Fruit fly (Drosophila melanogaster): ENCODE data around the gene Roc1b.

The Roc1b gene

DNA sequence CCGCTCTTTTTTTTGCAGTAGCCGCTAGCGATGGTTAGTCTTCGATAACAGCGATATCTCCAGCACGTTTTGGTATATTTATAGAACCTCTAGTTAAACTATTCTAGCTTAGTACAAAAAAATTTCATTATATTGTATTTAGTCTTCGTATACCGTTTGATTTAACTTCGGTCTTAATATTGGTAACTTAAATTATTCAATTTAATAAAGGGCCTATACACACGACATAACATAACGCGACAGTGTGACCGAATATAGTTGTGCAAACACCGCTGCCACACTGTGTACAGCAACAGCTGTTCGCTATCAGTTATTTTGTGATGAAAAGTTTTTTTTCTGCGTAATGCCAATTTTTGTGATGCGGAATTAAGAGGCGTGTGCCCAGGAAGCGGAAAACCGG is 3.4 kb downstream of the Roc1b start, which contains the start of the genes Cdc5 and CG1233:
Gene Cdc5, minus strand, starts transcription at position 183 of the 400 bp plus-strand sequence.
Gene CG1233, plus strand, starts transcription at position 272 of the 400 bp plus-strand sequence.
- peak; percentile 68 for TF ChIP-seq Mnt (GFP tag; optimal IDR thresholded peaks at IDR 0.05)
- no peak for TF ChIP-seq Clk (GFP tag; optimal IDR thresholded peaks at IDR 0.05)
- TF ChIP-seq ovo (GFP tag; optimal IDR thresholded peaks at IDR 0.05), result no peak
- no peak for TF ChIP-seq pad (GFP tag; optimal IDR thresholded peaks at IDR 0.05)
- no peak for TF ChIP-seq toe (GFP tag; optimal IDR thresholded peaks at IDR 0.05)
- TF ChIP-seq tj (GFP tag; optimal IDR thresholded peaks at IDR 0.05), result peak; percentile 29
- no peak for TF ChIP-seq Crg-1 (GFP tag; optimal IDR thresholded peaks at IDR 0.05)
- TF ChIP-seq kay (GFP tag; ENCODE audit: borderline replicate concordance), result no peak
- TF ChIP-seq bab1 (GFP tag; optimal IDR thresholded peaks at IDR 0.05), result peak; percentile 89
- TF ChIP-seq CG7101 (tag; optimal IDR thresholded peaks at IDR 0.05), result peak; percentile 3
- TF ChIP-seq cnc (optimal IDR thresholded peaks at IDR 0.05), result no peak
- TF ChIP-seq CG14711 (tag; optimal IDR thresholded peaks at IDR 0.05), result peak; percentile 33
- peak; percentile 24 for TF ChIP-seq CG11617 (GFP tag; optimal IDR thresholded peaks at IDR 0.05)
- no peak for TF ChIP-seq CG7045 (GFP tag; optimal IDR thresholded peaks at IDR 0.05)
- no peak for TF ChIP-seq CG33017 (tag; optimal IDR thresholded peaks at IDR 0.05)
- TF ChIP-seq CG12768 (GFP tag; optimal IDR thresholded peaks at IDR 0.05), result no peak
- TF ChIP-seq CG1620 (GFP tag; optimal IDR thresholded peaks at IDR 0.05), result peak; percentile 12
- no peak for TF ChIP-seq CG5204 (GFP tag; optimal IDR thresholded peaks at IDR 0.05)
- TF ChIP-seq Hr96 (GFP tag; optimal IDR thresholded peaks at IDR 0.05), result peak; percentile 14
- TF ChIP-seq cic (GFP tag; optimal IDR thresholded peaks at IDR 0.05), result no peak

DNA sequence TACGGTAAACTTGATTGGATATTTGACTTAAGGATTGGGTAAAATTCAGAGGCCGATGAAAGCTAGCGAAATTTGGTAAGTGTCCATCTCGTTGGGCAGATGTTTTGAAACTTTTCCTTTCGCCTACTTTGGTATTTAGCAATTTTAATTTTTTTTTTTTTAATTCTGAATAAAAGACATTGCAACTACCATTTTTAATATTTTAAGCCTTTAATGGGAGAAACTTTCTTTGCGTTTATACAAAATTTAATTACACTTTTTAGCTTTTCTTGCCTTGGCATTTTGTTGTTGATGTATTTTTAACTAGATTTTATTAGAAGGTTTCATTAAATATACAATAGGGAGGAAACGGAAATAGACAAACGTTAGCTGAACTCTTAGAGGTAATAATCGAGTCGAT is 8.6 kb downstream of the Roc1b start, which contains the start of gene CG13884:
Gene CG13884, minus strand, starts transcription at position 101 of the 400 bp plus-strand sequence.
- no peak for TF ChIP-seq CG12768 (GFP tag; optimal IDR thresholded peaks at IDR 0.05)
- TF ChIP-seq CG5204 (GFP tag; optimal IDR thresholded peaks at IDR 0.05), result no peak
- TF ChIP-seq tj (GFP tag; optimal IDR thresholded peaks at IDR 0.05), result no peak
- no peak for TF ChIP-seq cnc (optimal IDR thresholded peaks at IDR 0.05)
- TF ChIP-seq CG33017 (tag; optimal IDR thresholded peaks at IDR 0.05), result no peak
- TF ChIP-seq cic (GFP tag; optimal IDR thresholded peaks at IDR 0.05), result no peak
- no peak for TF ChIP-seq CG14711 (tag; optimal IDR thresholded peaks at IDR 0.05)
- TF ChIP-seq kay (GFP tag; ENCODE audit: borderline replicate concordance), result no peak
- TF ChIP-seq Clk (GFP tag; optimal IDR thresholded peaks at IDR 0.05), result no peak
- no peak for TF ChIP-seq Hr96 (GFP tag; optimal IDR thresholded peaks at IDR 0.05)
- no peak for TF ChIP-seq bab1 (GFP tag; optimal IDR thresholded peaks at IDR 0.05)

DNA sequence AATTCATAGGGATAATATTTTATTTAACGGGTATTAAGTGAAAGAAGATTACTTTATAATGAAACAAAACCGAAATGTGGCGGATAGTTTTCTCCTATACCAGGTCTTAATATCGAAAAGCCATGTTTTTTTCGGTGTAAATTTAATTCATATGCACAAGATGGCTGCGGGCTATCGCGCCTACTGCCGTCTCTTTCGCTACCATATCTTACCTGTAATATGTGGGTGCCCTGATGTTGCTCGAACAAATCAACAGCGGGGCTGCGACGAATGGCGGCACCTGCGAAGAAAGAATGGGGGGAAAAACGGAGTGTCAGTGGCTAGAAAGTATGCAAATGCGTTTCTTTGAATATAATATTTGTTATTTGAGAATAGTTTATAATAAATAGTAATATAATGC is 13.4 kb downstream of the Roc1b start:
- TF ChIP-seq Crg-1 (GFP tag; optimal IDR thresholded peaks at IDR 0.05) (no peak), CG14711 (tag; optimal IDR thresholded peaks at IDR 0.05) (no peak), CG11617 (GFP tag; optimal IDR thresholded peaks at IDR 0.05) (no peak)

dm6 chr3L:374582-374981 is 16.8 kb downstream of the Roc1b start:
- TF ChIP-seq CG7045 (GFP tag; optimal IDR thresholded peaks at IDR 0.05) (no peak), bab1 (GFP tag; optimal IDR thresholded peaks at IDR 0.05) (no peak), CG14711 (tag; optimal IDR thresholded peaks at IDR 0.05) (no peak), CG11617 (GFP tag; optimal IDR thresholded peaks at IDR 0.05) (no peak), Mnt (GFP tag; optimal IDR thresholded peaks at IDR 0.05) (no peak), CG33017 (tag; optimal IDR thresholded peaks at IDR 0.05) (no peak), Hr96 (GFP tag; optimal IDR thresholded peaks at IDR 0.05) (no peak), pad (GFP tag; optimal IDR thresholded peaks at IDR 0.05) (no peak), CG1620 (GFP tag; optimal IDR thresholded peaks at IDR 0.05) (no peak), CG7101 (tag; optimal IDR thresholded peaks at IDR 0.05) (no peak), cnc (optimal IDR thresholded peaks at IDR 0.05) (no peak), CG12768 (GFP tag; optimal IDR thresholded peaks at IDR 0.05) (no peak), cic (GFP tag; optimal IDR thresholded peaks at IDR 0.05) (no peak), kay (GFP tag; ENCODE audit: borderline replicate concordance) (no peak), CG5204 (GFP tag; optimal IDR thresholded peaks at IDR 0.05) (no peak)

DNA sequence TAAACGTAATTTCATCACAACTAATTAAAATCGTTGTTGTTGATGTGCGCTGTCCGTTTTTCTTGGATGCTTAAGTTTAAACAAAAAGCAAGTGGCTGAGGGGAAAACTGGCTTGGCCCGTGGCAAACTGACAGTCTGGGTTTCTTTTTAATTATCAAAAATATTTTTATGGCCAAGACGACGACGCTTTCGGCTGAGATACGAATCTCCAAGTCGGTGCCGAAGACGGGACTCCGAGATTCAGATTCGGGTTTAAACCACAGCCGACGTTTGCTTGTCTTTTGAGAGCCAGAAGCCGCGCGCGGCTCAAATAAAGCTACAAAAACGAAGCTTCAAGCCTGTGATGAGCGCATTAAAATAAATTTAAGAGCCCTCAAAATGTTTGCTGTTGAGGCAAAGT is 17.9 kb downstream of the Roc1b start:
- TF ChIP-seq CG14711 (tag; optimal IDR thresholded peaks at IDR 0.05) (no peak), ovo (GFP tag; optimal IDR thresholded peaks at IDR 0.05) (no peak), CG7101 (tag; optimal IDR thresholded peaks at IDR 0.05) (no peak), bab1 (GFP tag; optimal IDR thresholded peaks at IDR 0.05) (no peak), CG5204 (GFP tag; optimal IDR thresholded peaks at IDR 0.05) (no peak), CG11617 (GFP tag; optimal IDR thresholded peaks at IDR 0.05) (no peak)

- TF ChIP-seq CG14711 (tag; optimal IDR thresholded peaks at IDR 0.05) (peak; percentile 3), CG7101 (tag; optimal IDR thresholded peaks at IDR 0.05) (peak; percentile 18), toe (GFP tag; optimal IDR thresholded peaks at IDR 0.05) (no peak), Crg-1 (GFP tag; optimal IDR thresholded peaks at IDR 0.05) (no peak), tj (GFP tag; optimal IDR thresholded peaks at IDR 0.05) (no peak), pad (GFP tag; optimal IDR thresholded peaks at IDR 0.05) (no peak), cic (GFP tag; optimal IDR thresholded peaks at IDR 0.05) (no peak), CG12768 (GFP tag; optimal IDR thresholded peaks at IDR 0.05) (no peak)
These were observed 19.7 kb downstream of the Roc1b start for dm6 chr3L:377222-378071.

dm6 chr3L:378072-378423 is 20.3 kb downstream of the Roc1b start:
- TF ChIP-seq bab1 (GFP tag; optimal IDR thresholded peaks at IDR 0.05), result no peak
- no peak for TF ChIP-seq CG7101 (tag; optimal IDR thresholded peaks at IDR 0.05)
- TF ChIP-seq pad (GFP tag; optimal IDR thresholded peaks at IDR 0.05), result peak; percentile 94
- TF ChIP-seq CG11617 (GFP tag; optimal IDR thresholded peaks at IDR 0.05), result no peak
- no peak for TF ChIP-seq CG5204 (GFP tag; optimal IDR thresholded peaks at IDR 0.05)

All from whole organism, adult.